Worm (Caenorhabditis elegans): ENCODE measurements around the gene C16A11.2.

DNA sequence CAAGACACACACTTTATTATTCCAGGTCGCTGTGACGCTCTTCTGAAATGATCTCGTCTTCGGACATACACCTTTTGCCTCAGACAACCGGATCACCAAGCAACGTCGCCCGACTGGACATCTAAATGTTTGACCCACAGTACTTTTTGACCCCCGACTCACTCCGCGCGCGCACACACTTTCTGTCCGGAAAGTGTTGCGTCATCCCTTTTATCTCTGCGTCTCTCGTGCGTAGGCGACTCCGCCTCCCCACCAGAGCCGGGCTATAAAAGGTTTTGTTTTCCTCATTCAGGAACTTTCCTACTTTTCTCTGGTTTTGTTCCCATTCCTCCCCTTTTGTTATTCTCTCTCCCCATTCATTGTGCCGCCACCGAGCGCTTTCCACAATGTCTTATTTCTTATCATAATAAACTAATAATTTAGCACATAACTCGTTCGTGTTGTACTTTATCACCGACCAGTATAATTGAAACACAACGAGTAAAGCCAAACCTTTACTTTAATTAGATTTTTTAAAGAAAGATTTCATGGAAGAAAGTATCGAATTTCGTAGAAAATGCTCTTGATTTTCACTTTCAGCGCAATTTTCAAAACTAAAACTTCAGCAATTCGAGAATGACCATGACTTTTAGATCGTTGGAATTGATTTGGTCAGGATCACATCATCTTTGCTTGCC lies 28.8 kb upstream of the C16A11.2 start, which contains the start of gene F31D5.6:
- TF ChIP-seq tab-1 (GFP tag; IDR thresholded peaks at IDR 0.05) (no peak), flt-1 (GFP tag; IDR thresholded peaks at IDR 0.05) (no peak), ref-1 (GFP tag; conservative IDR thresholded peaks at IDR 0.05) (no peak), klf-2 (GFP tag; conservative IDR thresholded peaks at IDR 0.05) (no peak), med-1 (GFP tag; optimal IDR thresholded peaks at IDR 0.05; ENCODE audit: insufficient read depth) (no peak), ztf-23 (GFP tag; IDR thresholded peaks at IDR 0.05) (no peak), ztf-29 (GFP tag; IDR thresholded peaks at IDR 0.05) (no peak), T22C8.4 (GFP tag; IDR thresholded peaks at IDR 0.05) (no peak), cog-1 (tag; optimal IDR thresholded peaks at IDR 0.05) (no peak)
